Worm (Caenorhabditis elegans): ENCODE measurements around the gene sri-62.

DNA sequence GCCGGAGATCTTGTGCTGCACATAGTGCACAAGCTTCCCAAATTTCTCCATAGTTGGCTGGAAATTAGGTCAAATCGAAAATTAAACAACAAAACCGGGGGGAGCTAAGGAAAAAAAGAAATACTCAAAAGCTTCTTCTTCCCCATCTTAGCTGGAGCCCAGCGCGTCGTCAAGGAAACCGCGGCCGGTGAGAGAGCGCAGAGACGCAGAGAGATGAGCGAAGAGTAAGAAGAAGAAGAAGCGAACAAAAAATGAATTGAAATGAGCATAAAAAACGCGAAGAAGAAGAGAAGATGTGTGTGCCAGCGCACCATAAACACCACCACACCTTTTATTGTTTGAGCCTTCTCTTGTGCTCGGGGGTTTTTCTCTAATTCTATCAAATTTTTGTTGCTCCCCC, 36.9 kb upstream of the sri-62 start, which contains the start of gene wdr-31:
- TF ChIP-seq skn-1 (tag; optimal IDR thresholded peaks at IDR 0.05) (no peak), unc-62 (GFP tag; optimal IDR thresholded peaks at IDR 0.05 in 1 of 2) (no peak), unc-62 (tag; optimal IDR thresholded peaks at IDR 0.05) (no peak), ceh-82 (tag; optimal IDR thresholded peaks at IDR 0.05) (no peak), mdl-1 (tag; optimal IDR thresholded peaks at IDR 0.05) (no peak), ama-1 (optimal IDR thresholded peaks at IDR 0.05) (no peak), egl-27 (tag; optimal IDR thresholded peaks at IDR 0.05) (no peak), pha-4 (GFP tag; IDR thresholded peaks at IDR 0.05) (no peak), pha-4 (tag; optimal IDR thresholded peaks at IDR 0.05) (no peak), mdt-29 (GFP tag; IDR thresholded peaks at IDR 0.05) (no peak), aly-2 (tag; optimal IDR thresholded peaks at IDR 0.05) (no peak), lim-7 (GFP tag; IDR thresholded peaks at IDR 0.05) (no peak), lin-39 (tag; optimal IDR thresholded peaks at IDR 0.05) (no peak), ces-1 (GFP tag; optimal IDR thresholded peaks at IDR 0.05) (no peak), dpl-1 (GFP tag; optimal IDR thresholded peaks at IDR 0.05) (no peak)

All from whole organism, L4 larva.